Fruit fly (Drosophila melanogaster) whole organism, embryonic: Measurements from ENCODE around the gene Pvr.

Source experiments
- Aef1 ChIP-seq: fragments of 200-800 bp; sonication (Bioruptor generic); IDR thresholded peaks from 3 replicates; pipeline ENCODE4 v1.3.6; 2022; ENCODE audit warnings: missing biosample characterization, missing genetic modification characterization
- CG10366 ChIP-seq: fragments of 200-800 bp; sonication (Bioruptor generic); IDR thresholded peaks from 2 replicates; pipeline ENCODE4 v1.3.6; 2022; ENCODE audit warnings: missing biosample characterization, missing genetic modification characterization
- CG12104 ChIP-seq: fragments of 200-800 bp; sonication (Bioruptor generic); optimal IDR thresholded peaks from 3 replicates; lab custom pipeline; 2016; ENCODE audit warnings: missing biosample characterization, missing genetic modification characterization
- CG12219 ChIP-seq: fragments of 200-800 bp; sonication (Bioruptor generic); optimal IDR thresholded peaks from 3 replicates; lab custom pipeline; 2018; ENCODE audit warnings: missing biosample characterization, mild to moderate bottlenecking, missing genetic modification characterization
- CG13296 ChIP-seq: fragments of 200-800 bp; sonication (Bioruptor generic); optimal IDR thresholded peaks from 3 replicates; lab custom pipeline; 2018; ENCODE audit warnings: missing biosample characterization, mild to moderate bottlenecking, missing genetic modification characterization
- CG13894 ChIP-seq: fragments of 200-800 bp; sonication (Bioruptor generic); optimal IDR thresholded peaks from 3 replicates; lab custom pipeline; 2018; ENCODE audit warnings: missing biosample characterization, mild to moderate bottlenecking, missing genetic modification characterization, moderate library complexity
- CG14014 ChIP-seq: fragments of 200-800 bp; sonication (Bioruptor generic); IDR thresholded peaks from 2 replicates; pipeline ENCODE4 v1.3.6; 2022; ENCODE audit warnings: missing biosample characterization, missing genetic modification characterization
- CG1602 ChIP-seq: fragments of 200-800 bp; sonication (Bioruptor generic); optimal IDR thresholded peaks from 3 replicates; lab custom pipeline; 2016; ENCODE audit warnings: missing biosample characterization, missing genetic modification characterization
- CG1603 ChIP-seq: fragments of 200-800 bp; sonication (Bioruptor generic); optimal IDR thresholded peaks from 2 replicates; lab custom pipeline; 2019; ENCODE audit warnings: missing biosample characterization, mild to moderate bottlenecking, missing genetic modification characterization, moderate library complexity
- CG17361 ChIP-seq: fragments of 200-800 bp; sonication (Bioruptor generic); IDR thresholded peaks from 3 replicates; pipeline ENCODE4 v1.3.6; 2022; ENCODE audit warnings: missing biosample characterization, missing genetic modification characterization
- CG31224 ChIP-seq: fragments of 200-800 bp; sonication (Bioruptor generic); IDR thresholded peaks from 2 replicates; pipeline ENCODE4 v1.3.6; 2022; ENCODE audit warnings: missing biosample characterization, missing genetic modification characterization
- CG3995 ChIP-seq: fragments of 200-800 bp; sonication (Bioruptor generic); optimal IDR thresholded peaks from 3 replicates; lab custom pipeline; 2016; ENCODE audit warnings: missing biosample characterization, missing genetic modification characterization
- CG4707 ChIP-seq: fragments of 200-800 bp; sonication (Bioruptor generic); optimal IDR thresholded peaks from 2 replicates; lab custom pipeline; 2018; ENCODE audit warnings: missing biosample characterization, mild to moderate bottlenecking, missing genetic modification characterization, moderate library complexity
- CG4730 ChIP-seq: fragments of 200-800 bp; sonication (Bioruptor generic); IDR thresholded peaks from 2 replicates; pipeline ENCODE4 v1.3.6; 2022; ENCODE audit warnings: missing biosample characterization, missing genetic modification characterization
- CG6683 ChIP-seq: fragments of 200-800 bp; sonication (Bioruptor generic); optimal IDR thresholded peaks from 2 replicates; lab custom pipeline; 2017; ENCODE audit warnings: missing biosample characterization, mild to moderate bottlenecking, missing genetic modification characterization, missing genetic modification reagents
- CG6813 ChIP-seq: fragments of 200-800 bp; sonication (Bioruptor generic); optimal IDR thresholded peaks from 2 replicates; lab custom pipeline; 2017; ENCODE audit warnings: missing biosample characterization, missing genetic modification characterization, mild to moderate bottlenecking, moderate library complexity, missing genetic modification reagents
- CG7556 ChIP-seq: fragments of 200-800 bp; sonication (Bioruptor generic); optimal IDR thresholded peaks from 2 replicates; lab custom pipeline; 2017; ENCODE audit warnings: missing biosample characterization, mild to moderate bottlenecking, missing genetic modification characterization
- CG7928 ChIP-seq: fragments of 200-800 bp; sonication (Bioruptor generic); optimal IDR thresholded peaks from 2 replicates; lab custom pipeline; 2017; ENCODE audit warnings: missing biosample characterization, mild to moderate bottlenecking, missing genetic modification characterization
- CG9797 ChIP-seq: fragments of 200-800 bp; sonication (Bioruptor generic); optimal IDR thresholded peaks from 3 replicates; lab custom pipeline; 2018; ENCODE audit warnings: missing biosample characterization, mild to moderate bottlenecking, missing genetic modification characterization
- Doc2 ChIP-seq: fragments of 200-800 bp; sonication (Bioruptor generic); IDR thresholded peaks from 2 replicates; pipeline ENCODE4 v1.3.6; 2022; ENCODE audit warnings: missing biosample characterization, missing genetic modification characterization
- E2f1 ChIP-seq: fragments of 200-800 bp; sonication (Bioruptor generic); IDR thresholded peaks from 2 replicates; pipeline ENCODE4 v1.3.6; 2022; ENCODE audit warnings: missing biosample characterization, missing genetic modification characterization
- ERR ChIP-seq: fragments of 200-800 bp; sonication (Bioruptor generic); optimal IDR thresholded peaks from 2 replicates; lab custom pipeline; 2016; ENCODE audit warnings: missing biosample characterization, missing genetic modification characterization
- Fer2 ChIP-seq: fragments of 200-800 bp; sonication (Bioruptor generic); optimal IDR thresholded peaks from 2 replicates; lab custom pipeline; 2018; ENCODE audit warnings: missing biosample characterization, mild to moderate bottlenecking, missing genetic modification characterization, moderate library complexity
- GATAe ChIP-seq: fragments of 200-800 bp; sonication (Bioruptor generic); conservative IDR thresholded peaks from 2 replicates; pipeline ENCODE4 v1.3.6; 2022; ENCODE audit warnings: missing biosample characterization, missing genetic modification characterization
- HLH3B ChIP-seq: fragments of 200-800 bp; sonication (Bioruptor generic); IDR thresholded peaks from 2 replicates; pipeline ENCODE4 v1.3.6; 2022; ENCODE audit warnings: missing biosample characterization, missing genetic modification characterization
- Lim3 ChIP-seq: fragments of 200-800 bp; sonication (Bioruptor generic); IDR thresholded peaks from 2 replicates; pipeline ENCODE4 v1.3.6; 2022; ENCODE audit warnings: missing biosample characterization, missing genetic modification characterization
- MBD-R2 ChIP-seq: fragments of 200-800 bp; sonication (Bioruptor generic); IDR thresholded peaks from 2 replicates; pipeline ENCODE4 v1.3.6; 2022; ENCODE audit warnings: missing biosample characterization, missing genetic modification characterization
- Mes4 ChIP-seq: fragments of 200-800 bp; sonication (Bioruptor generic); optimal IDR thresholded peaks from 2 replicates; lab custom pipeline; 2016; ENCODE audit warnings: missing biosample characterization, missing genetic modification characterization
- Nf-YC ChIP-seq: fragments of 200-800 bp; optimal IDR thresholded peaks from 3 replicates; lab custom pipeline; 2019; ENCODE audit warnings: missing biosample characterization, mild to moderate bottlenecking, missing genetic modification characterization, moderate library complexity
- Optix ChIP-seq: fragments of 200-800 bp; sonication (Bioruptor generic); IDR thresholded peaks from 3 replicates; pipeline ENCODE4 v1.3.6; 2022; ENCODE audit warnings: missing biosample characterization, missing genetic modification characterization
- Ptx1 ChIP-seq: fragments of 200-800 bp; sonication (Bioruptor generic); IDR thresholded peaks from 2 replicates; pipeline ENCODE4 v1.3.6; 2022; ENCODE audit warnings: missing biosample characterization, missing genetic modification characterization
- Spps ChIP-seq: fragments of 200-800 bp; sonication (Bioruptor generic); optimal IDR thresholded peaks from 2 replicates; lab custom pipeline; 2018; ENCODE audit warnings: missing biosample characterization, mild to moderate bottlenecking, missing genetic modification characterization
- TFAM ChIP-seq: fragments of 200-800 bp; sonication (Bioruptor generic); optimal IDR thresholded peaks from 2 replicates; lab custom pipeline; 2017; ENCODE audit warnings: missing biosample characterization, missing genetic modification characterization, inconsistent platforms
- Usf ChIP-seq: fragments of 200-800 bp; sonication (Bioruptor generic); optimal IDR thresholded peaks from 2 replicates; lab custom pipeline; 2017; ENCODE audit warnings: missing genotype, missing biosample characterization, missing genetic modification characterization
- bab2 ChIP-seq: fragments of 200-800 bp; sonication (Bioruptor generic); optimal IDR thresholded peaks from 2 replicates; lab custom pipeline; 2016; ENCODE audit warnings: missing biosample characterization, missing genetic modification characterization
- emc ChIP-seq: fragments of 200-800 bp; sonication (Bioruptor generic); optimal IDR thresholded peaks from 2 replicates; lab custom pipeline; 2016; ENCODE audit warnings: missing biosample characterization, missing genetic modification characterization
- fd102C ChIP-seq: fragments of 200-800 bp; sonication (Bioruptor generic); optimal IDR thresholded peaks from 2 replicates; lab custom pipeline; 2018; ENCODE audit warnings: missing biosample characterization, mild to moderate bottlenecking, missing genetic modification characterization, moderate library complexity
- gsb-n ChIP-seq: fragments of 200-800 bp; sonication (Bioruptor generic); optimal IDR thresholded peaks from 3 replicates; lab custom pipeline; 2018; ENCODE audit warnings: missing biosample characterization, mild to moderate bottlenecking, missing genetic modification characterization
- hth ChIP-seq: fragments of >200 bp; optimal IDR thresholded peaks from 2 replicates; lab custom pipeline; 2017; ENCODE audit warnings: inconsistent platforms
- kay ChIP-seq: fragments of 200-800 bp; sonication (Bioruptor generic); optimal IDR thresholded peaks from 2 replicates; lab custom pipeline; 2016; ENCODE audit warnings: missing biosample characterization, missing genetic modification characterization
- ken ChIP-seq: fragments of 200-800 bp; sonication (Bioruptor generic); IDR thresholded peaks from 3 replicates; pipeline ENCODE4 v1.3.6; 2022; ENCODE audit warnings: missing biosample characterization, missing genetic modification characterization
- klu ChIP-seq: fragments of 200-800 bp; sonication (Bioruptor generic); IDR thresholded peaks from 2 replicates; pipeline ENCODE4 v1.3.6; 2022; ENCODE audit warnings: missing biosample characterization, missing genetic modification characterization
- lbe ChIP-seq: fragments of 200-800 bp; sonication (Bioruptor generic); optimal IDR thresholded peaks from 2 replicates; lab custom pipeline; 2016; ENCODE audit warnings: missing biosample characterization, mild to moderate bottlenecking, missing genetic modification characterization
- lilli ChIP-seq: fragments of 200-800 bp; sonication (Bioruptor generic); optimal IDR thresholded peaks from 3 replicates; lab custom pipeline; 2016; ENCODE audit warnings: missing biosample characterization, missing genetic modification characterization
- pzg ChIP-seq: fragments of 200-800 bp; sonication (Bioruptor generic); optimal IDR thresholded peaks from 3 replicates; lab custom pipeline; 2018; ENCODE audit warnings: missing biosample characterization, mild to moderate bottlenecking, missing genetic modification characterization, moderate library complexity
- sd ChIP-seq: fragments of 200-800 bp; sonication (Bioruptor generic); optimal IDR thresholded peaks from 3 replicates; lab custom pipeline; 2018; ENCODE audit warnings: missing biosample characterization, mild to moderate bottlenecking, missing genetic modification characterization, moderate library complexity
- slou ChIP-seq: fragments of 200-800 bp; sonication (Bioruptor generic); optimal IDR thresholded peaks from 3 replicates; lab custom pipeline; 2016; ENCODE audit warnings: missing biosample characterization, missing genetic modification characterization
- unpg ChIP-seq: fragments of 200-800 bp; sonication (Bioruptor generic); optimal IDR thresholded peaks from 3 replicates; lab custom pipeline; 2018; ENCODE audit warnings: missing biosample characterization, mild to moderate bottlenecking, missing genetic modification characterization, moderate library complexity
- wdn ChIP-seq: fragments of 200-800 bp; sonication (Bioruptor generic); IDR thresholded peaks from 2 replicates; pipeline ENCODE4 v1.3.6; 2022; ENCODE audit warnings: missing biosample characterization, missing genetic modification characterization
- zen2 ChIP-seq: fragments of 200-800 bp; sonication (Bioruptor generic); IDR thresholded peaks from 3 replicates; pipeline ENCODE4 v1.3.6; 2022; ENCODE audit warnings: missing biosample characterization, missing genetic modification characterization; ENCODE audit not compliant: partially characterized antibody
- zf30C ChIP-seq: fragments of 200-800 bp; sonication (Bioruptor generic); optimal IDR thresholded peaks from 3 replicates; lab custom pipeline; 2018; ENCODE audit warnings: missing biosample characterization, mild to moderate bottlenecking, missing genetic modification characterization

Gene Pvr

DNA sequence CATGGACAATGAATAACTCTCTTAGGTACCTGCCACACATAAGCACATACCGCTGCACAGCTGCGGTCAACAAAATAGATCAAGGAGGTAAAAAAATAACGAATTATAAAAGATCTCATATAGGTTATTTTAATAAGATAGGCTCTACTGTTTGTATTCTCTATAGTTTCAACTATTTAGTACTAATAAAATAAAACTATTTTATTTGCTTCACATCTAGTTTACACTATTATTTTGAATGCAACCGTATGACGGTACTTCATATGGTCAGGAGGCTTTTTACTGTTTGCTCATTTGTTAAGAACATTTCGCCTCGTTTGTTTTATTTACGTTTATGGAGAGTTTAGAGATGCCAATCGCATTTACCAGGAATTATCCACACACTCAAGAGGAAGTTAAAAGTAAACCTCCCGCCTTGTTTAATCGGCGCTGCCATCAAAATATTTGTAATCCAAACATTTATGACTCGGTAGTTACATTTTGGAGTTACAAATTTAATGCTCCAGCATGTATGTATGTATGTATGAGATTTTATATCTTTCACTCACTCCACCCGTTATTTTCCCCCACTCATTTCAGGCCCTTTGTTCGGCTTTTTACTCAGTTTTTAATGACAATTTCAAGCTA, 35.4 kb upstream of the Pvr start (continued):
- TF ChIP-seq sd (tag; lab: Kevin White, UChicago) (peak; percentile 27), CG31224 (GFP tag; lab: Robert Waterston, UW) (no peak), TFAM (GFP tag; lab: Kevin White, UChicago) (no peak), lilli (GFP tag; lab: Kevin White, UChicago) (peak; percentile 31), CG7556 (GFP tag; lab: Kevin White, UChicago) (peak; percentile 63), MBD-R2 (GFP tag; lab: Robert Waterston, UW) (peak; percentile 30; the same call in 1 of the 2 replicates), Usf (no peak), Nf-YC (tag; lab: Kevin White, UChicago) (no peak), CG3995 (GFP tag; lab: Kevin White, UChicago) (no peak), CG13296 (GFP tag; lab: Kevin White, UChicago) (no peak), zen2 (GFP tag; lab: Robert Waterston, UW) (no peak), Lim3 (GFP tag; lab: Robert Waterston, UW) (no peak), CG10366 (GFP tag; lab: Robert Waterston, UW) (peak; percentile 57), hth (no peak), CG6813 (GFP tag; lab: Kevin White, UChicago) (peak; percentile 56), klu (no peak), CG13894 (tag; lab: Kevin White, UChicago) (no peak), Doc2 (GFP tag; lab: Robert Waterston, UW) (no peak), pzg (GFP tag; lab: Kevin White, UChicago) (no peak), E2f1 (peak; percentile 37; the same call in 1 of the 2 replicates), CG4707 (peak; percentile 12), zf30C (GFP tag; lab: Kevin White, UChicago) (no peak), Spps (tag; lab: Kevin White, UChicago) (peak; percentile 54), CG1602 (peak; percentile 55), CG7928 (GFP tag; lab: Kevin White, UChicago) (no peak), fd102C (GFP tag; lab: Kevin White, UChicago) (peak; percentile 64), kay (peak; percentile 3), lbe (GFP tag; lab: Kevin White, UChicago) (no peak), GATAe (GFP tag; lab: Robert Waterston, UW) (no peak), wdn (no peak), emc (GFP tag; lab: Kevin White, UChicago) (no peak), CG1603 (tag; lab: Kevin White, UChicago) (no peak), CG17361 (GFP tag; lab: Robert Waterston, UW) (peak; percentile 74), unpg (GFP tag; lab: Kevin White, UChicago) (peak; percentile 83), gsb-n (tag; lab: Kevin White, UChicago) (peak; percentile 84), CG4730 (no peak), Optix (GFP tag; lab: Robert Waterston, UW) (no peak), Aef1 (GFP tag; lab: Robert Waterston, UW) (no peak), slou (GFP tag; lab: Kevin White, UChicago) (no peak), ERR (GFP tag; lab: Kevin White, UChicago) (no peak), CG12219 (GFP tag; lab: Kevin White, UChicago) (peak; percentile 61), CG6683 (GFP tag; lab: Kevin White, UChicago) (peak; percentile 8), Ptx1 (GFP tag; lab: Robert Waterston, UW) (peak; percentile 48), CG12104 (GFP tag; lab: Kevin White, UChicago) (peak; percentile 25), CG14014 (GFP tag; lab: Robert Waterston, UW) (peak; percentile 36; the same call in 1 of the 2 replicates), Fer2 (tag; lab: Kevin White, UChicago) (no peak), ken (GFP tag; lab: Robert Waterston, UW) (peak; percentile 34; the same call in 1 of the 3 replicates), HLH3B (GFP tag; lab: Robert Waterston, UW) (peak; percentile 62; the same call in 1 of the 2 replicates), bab2 (GFP tag; lab: Kevin White, UChicago) (no peak), CG9797 (GFP tag; lab: Kevin White, UChicago) (no peak), Mes4 (GFP tag; lab: Kevin White, UChicago) (no peak)
